Fruit fly (Drosophila melanogaster): ENCODE results near the gene Eig71Eb.

DNA sequence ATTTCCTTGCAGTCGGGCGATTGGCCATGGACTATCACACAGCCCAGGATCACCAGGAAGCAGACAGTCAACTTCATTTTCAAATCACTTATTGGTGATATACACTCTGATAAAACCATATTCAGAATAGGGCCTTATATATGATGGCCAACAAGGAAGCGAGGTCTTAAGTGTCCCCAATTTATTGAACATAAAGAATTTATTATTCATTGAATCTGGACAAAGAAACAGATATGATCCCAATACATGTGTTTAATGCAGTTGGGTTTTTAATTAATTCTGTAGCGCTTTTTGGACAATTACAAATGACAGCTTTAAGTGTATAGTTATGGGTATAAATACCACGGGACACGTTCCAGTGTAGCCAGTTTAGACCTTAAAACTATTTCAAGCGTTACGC, 9.6 kb downstream of the Eig71Eb start, which contains the start of the genes Eig71Eh and Eig71Ei:
- TF ChIP-seq CG6808 (GFP tag; optimal IDR thresholded peaks at IDR 0.05) (no peak), CG16779 (tag; optimal IDR thresholded peaks at IDR 0.05) (no peak), acj6 (GFP tag; optimal IDR thresholded peaks at IDR 0.05) (no peak), pdm3 (GFP tag; optimal IDR thresholded peaks at IDR 0.05) (no peak), CG8119 (GFP tag; IDR thresholded peaks at IDR 0.05) (no peak), CG11294 (GFP tag; IDR thresholded peaks at IDR 0.05) (no peak), Lpt (GFP tag; optimal IDR thresholded peaks at IDR 0.05) (no peak), CG6854 (GFP tag; optimal IDR thresholded peaks at IDR 0.05) (no peak), Hr39 (GFP tag; optimal IDR thresholded peaks at IDR 0.05) (no peak), vri (GFP tag; optimal IDR thresholded peaks at IDR 0.05) (no peak), Hr4 (GFP tag; optimal IDR thresholded peaks at IDR 0.05) (no peak), CG9139 (GFP tag; optimal IDR thresholded peaks at IDR 0.05) (no peak), esn (GFP tag; optimal IDR thresholded peaks at IDR 0.05) (no peak), CG8632 (GFP tag; optimal IDR thresholded peaks at IDR 0.05) (no peak)
